Worm (Caenorhabditis elegans) whole organism, L1 larva: ENCODE measurements around the gene ctsa-3.2.

Experiments used
- C16A3.4 ChIP-seq: fragments of 150-350 bp; optimal IDR thresholded peaks from 2 replicates; lab custom pipeline; 2014; ENCODE audit warnings: missing biosample characterization, missing genetic modification characterization
- C34B4.2 ChIP-seq: sonication (generic microtip); optimal IDR thresholded peaks from 2 replicates; lab custom pipeline; 2017; ENCODE audit warnings: mild to moderate bottlenecking, missing genetic modification characterization, missing compliant biosample characterization
- F16B12.6 ChIP-seq: fragments of 150-350 bp; optimal IDR thresholded peaks from 2 replicates; lab custom pipeline; 2014; ENCODE audit warnings: missing biosample characterization, missing genetic modification characterization
- Y116A8C.19 ChIP-seq: sonication (generic microtip); optimal IDR thresholded peaks from 2 replicates; lab custom pipeline; 2016; ENCODE audit warnings: missing compliant biosample characterization, missing genetic modification characterization, borderline replicate concordance
- aha-1 ChIP-seq: fragments of 150-350 bp; optimal IDR thresholded peaks from 2 replicates; lab custom pipeline; 2014; ENCODE audit warnings: missing biosample characterization, missing genetic modification characterization
- ama-1 ChIP-seq: fragments of 150-350 bp; optimal IDR thresholded peaks from 2 replicates; lab custom pipeline; 2014
- blmp-1 ChIP-seq: fragments of 150-350 bp; optimal IDR thresholded peaks from 2 replicates; lab custom pipeline; 2014; ENCODE audit warnings: missing biosample characterization, missing genetic modification characterization
- ceh-8 ChIP-seq: fragments of 200-800 bp; sonication (Bioruptor generic); optimal IDR thresholded peaks from 2 replicates; lab custom pipeline; 2018; ENCODE audit warnings: mild to moderate bottlenecking, missing genetic modification characterization, moderate library complexity, missing compliant biosample characterization
- dsc-1 ChIP-seq: sonication (generic microtip); optimal IDR thresholded peaks from 2 replicates; lab custom pipeline; 2016; ENCODE audit warnings: mild to moderate bottlenecking, missing genetic modification characterization, missing compliant biosample characterization
- efl-1 ChIP-seq, 4 experiments: fragments of 150-350 bp; optimal IDR thresholded peaks in 3 of 4; peaks in 1 of 4; 1 replicate in 1 of 4; 2 replicates in 3 of 4; lab custom pipeline; 2014; ENCODE audit warnings: missing biosample characterization in 2 of 4, missing genetic modification characterization in 2 of 4, missing genetic modification reagents in 2 of 4
- efl-3 ChIP-seq: fragments of 200-800 bp; sonication (Bioruptor generic); optimal IDR thresholded peaks from 2 replicates; lab custom pipeline; 2018; ENCODE audit warnings: mild to moderate bottlenecking, missing genetic modification characterization, missing compliant biosample characterization
- egl-27 ChIP-seq, 2 experiments: fragments of 150-350 bp in 1 of 2; sonication (generic microtip); optimal IDR thresholded peaks; 3 replicates each; lab custom pipeline; 2017 to 2018; ENCODE audit warnings: missing biosample characterization in 2 of 2, missing genetic modification characterization in 2 of 2, missing genetic modification reagents in 2 of 2
- elt-3 ChIP-seq, 6 experiments: fragments of 150-350 bp in 1 of 6; sonication (generic microtip); optimal IDR thresholded peaks; 2 replicates each; lab custom pipeline; 2017 to 2018; ENCODE audit warnings: missing biosample characterization in 6 of 6, missing genetic modification characterization in 6 of 6, inconsistent platforms in 1 of 6
- fos-1 ChIP-seq: fragments of 150-350 bp; optimal IDR thresholded peaks from 2 replicates; lab custom pipeline; 2014; ENCODE audit warnings: missing biosample characterization, missing genetic modification characterization
- grh-1 ChIP-seq: fragments of 200-800 bp; sonication (Bioruptor generic); IDR thresholded peaks from 2 replicates; pipeline ENCODE4 v1.3.6; 2022; ENCODE audit warnings: missing genetic modification reagents, missing genetic modification characterization, missing compliant biosample characterization
- jun-1 ChIP-seq: fragments of 150-350 bp; optimal IDR thresholded peaks from 2 replicates; lab custom pipeline; 2014; ENCODE audit warnings: missing biosample characterization, missing genetic modification reagents, missing genetic modification characterization
- lin-15B ChIP-seq: fragments of 150-350 bp; sonication (generic microtip); optimal IDR thresholded peaks from 3 replicates; lab custom pipeline; 2014; ENCODE audit warnings: missing biosample characterization, missing genetic modification characterization
- mef-2 ChIP-seq: fragments of 150-350 bp; optimal IDR thresholded peaks from 2 replicates; lab custom pipeline; 2014; ENCODE audit warnings: missing biosample characterization, missing genetic modification characterization
- mep-1 ChIP-seq: fragments of 150-350 bp; optimal IDR thresholded peaks from 2 replicates; lab custom pipeline; 2014; ENCODE audit warnings: missing biosample characterization, missing genetic modification characterization
- nhr-11 ChIP-seq: fragments of 150-350 bp; optimal IDR thresholded peaks from 2 replicates; lab custom pipeline; 2014; ENCODE audit warnings: missing biosample characterization, missing genetic modification characterization
- nhr-20 ChIP-seq: sonication (generic microtip); optimal IDR thresholded peaks from 2 replicates; lab custom pipeline; 2016; ENCODE audit warnings: mild to moderate bottlenecking, missing genetic modification characterization, missing compliant biosample characterization
- nhr-47 ChIP-seq: sonication (generic microtip); optimal IDR thresholded peaks from 2 replicates; lab custom pipeline; 2016; ENCODE audit warnings: mild to moderate bottlenecking, missing genetic modification characterization, moderate library complexity, missing compliant biosample characterization
- nhr-76 ChIP-seq: sonication (generic microtip); optimal IDR thresholded peaks from 2 replicates; lab custom pipeline; 2017; ENCODE audit warnings: missing biosample characterization, missing genetic modification characterization
- nhr-84 ChIP-seq: sonication (generic microtip); optimal IDR thresholded peaks from 2 replicates; lab custom pipeline; 2017; ENCODE audit warnings: missing biosample characterization, missing genetic modification characterization
- nhr-85 ChIP-seq: sonication (generic microtip); peaks from one replicate; lab custom pipeline; 2016; ENCODE audit warnings: missing genetic modification characterization, inconsistent platforms, missing compliant biosample characterization
- pag-3 ChIP-seq: sonication (generic microtip); optimal IDR thresholded peaks from 2 replicates; lab custom pipeline; 2017; ENCODE audit warnings: missing genetic modification characterization, mild to moderate bottlenecking, missing compliant biosample characterization, antibody characterized with exemption, borderline replicate concordance; ENCODE audit not compliant: insufficient read depth
- pax-3 ChIP-seq: fragments of 200-800 bp; sonication (Bioruptor generic); optimal IDR thresholded peaks from 2 replicates; lab custom pipeline; 2018; ENCODE audit warnings: mild to moderate bottlenecking, missing genetic modification characterization, moderate library complexity, missing compliant biosample characterization
- pqm-1 ChIP-seq: sonication (generic microtip); optimal IDR thresholded peaks from 3 replicates; lab custom pipeline; 2017; ENCODE audit warnings: missing biosample characterization, missing genetic modification characterization
- rnt-1 ChIP-seq: sonication (generic microtip); optimal IDR thresholded peaks from 2 replicates; lab custom pipeline; 2016; ENCODE audit warnings: mild to moderate bottlenecking, missing genetic modification characterization, moderate library complexity, missing compliant biosample characterization
- snu-23 ChIP-seq: sonication (generic microtip); optimal IDR thresholded peaks from 2 replicates; lab custom pipeline; 2016; ENCODE audit warnings: missing genetic modification characterization, missing compliant biosample characterization
- sox-4 ChIP-seq: sonication (generic microtip); optimal IDR thresholded peaks from 2 replicates; lab custom pipeline; 2016; ENCODE audit warnings: missing genetic modification characterization, missing compliant biosample characterization
- sptf-1 ChIP-seq: fragments of 150-350 bp; optimal IDR thresholded peaks from 2 replicates; lab custom pipeline; 2014; ENCODE audit warnings: missing biosample characterization, missing genetic modification characterization
- sup-37 ChIP-seq: fragments of 200-800 bp; sonication (Bioruptor generic); optimal IDR thresholded peaks from 2 replicates; lab custom pipeline; 2018; ENCODE audit warnings: mild to moderate bottlenecking, missing genetic modification characterization, missing compliant biosample characterization
- swsn-7 ChIP-seq: sonication (generic microtip); optimal IDR thresholded peaks from 2 replicates; lab custom pipeline; 2016; ENCODE audit warnings: missing genetic modification characterization, missing compliant biosample characterization
- unc-130 ChIP-seq: fragments of 150-350 bp; optimal IDR thresholded peaks from 2 replicates; lab custom pipeline; 2017; ENCODE audit warnings: missing biosample characterization, missing genetic modification characterization, inconsistent platforms
- unc-62 ChIP-seq: fragments of 150-350 bp; optimal IDR thresholded peaks from 2 replicates; lab custom pipeline; 2014; ENCODE audit warnings: missing biosample characterization, missing genetic modification reagents, missing genetic modification characterization
- zip-4 ChIP-seq: fragments of 200-800 bp; sonication (Bioruptor generic); optimal IDR thresholded peaks from 2 replicates; lab custom pipeline; 2018; ENCODE audit warnings: mild to moderate bottlenecking, missing genetic modification characterization, moderate library complexity, missing compliant biosample characterization
- ztf-11 ChIP-seq, 2 experiments: sonication (generic microtip); optimal IDR thresholded peaks; 2 replicates each; lab custom pipeline; 2016 to 2017; ENCODE audit warnings: missing genetic modification characterization in 2 of 2, missing biosample characterization in 1 of 2, missing compliant biosample characterization in 1 of 2

The ctsa-3.2 gene

DNA sequence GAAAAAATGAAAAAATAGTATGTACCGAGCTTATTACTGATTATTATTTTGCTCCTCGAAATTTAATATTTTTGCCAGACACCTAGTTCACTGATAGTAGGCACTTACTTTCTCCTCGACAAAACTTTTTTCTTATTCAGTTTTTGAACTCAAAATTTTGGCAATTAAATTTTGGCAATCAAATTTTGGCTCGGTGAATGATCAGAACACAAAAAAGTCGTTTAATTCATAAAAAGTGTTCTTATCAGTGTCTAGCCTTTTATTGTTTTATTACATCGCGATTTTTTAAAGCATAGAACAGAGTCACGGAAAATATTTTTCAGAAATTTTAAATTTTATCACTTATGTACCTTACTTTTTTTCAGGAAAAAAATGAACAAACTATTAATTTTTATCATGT is 20.2 kb downstream of the ctsa-3.2 start:
- TF ChIP-seq C34B4.2 = no peak
- TF ChIP-seq snu-23 = no peak
- no peak for TF ChIP-seq unc-62 (GFP tag; lab: Kevin White, UChicago)

- TF ChIP-seq fos-1 (no peak), ceh-8 (GFP tag; lab: Kevin White, UChicago) (no peak), C16A3.4 (tag; lab: Kevin White, UChicago) (no peak), Y116A8C.19 (tag; lab: Kevin White, UChicago) (no peak), jun-1 (no peak), snu-23 (no peak), pqm-1 (tag; lab: Kevin White, UChicago) (no peak), zip-4 (no peak), unc-62 (GFP tag; lab: Kevin White, UChicago) (no peak), unc-130 (tag; lab: Kevin White, UChicago) (no peak), nhr-85 (tag; lab: Kevin White, UChicago) (no peak), lin-15B (tag; lab: Kevin White, UChicago) (no peak), mep-1 (no peak), sptf-1 (no peak), nhr-84 (tag; lab: Kevin White, UChicago) (no peak)
Measured at ce11 chrII:9898744-9899143, 23.8 kb downstream of the ctsa-3.2 start.

DNA sequence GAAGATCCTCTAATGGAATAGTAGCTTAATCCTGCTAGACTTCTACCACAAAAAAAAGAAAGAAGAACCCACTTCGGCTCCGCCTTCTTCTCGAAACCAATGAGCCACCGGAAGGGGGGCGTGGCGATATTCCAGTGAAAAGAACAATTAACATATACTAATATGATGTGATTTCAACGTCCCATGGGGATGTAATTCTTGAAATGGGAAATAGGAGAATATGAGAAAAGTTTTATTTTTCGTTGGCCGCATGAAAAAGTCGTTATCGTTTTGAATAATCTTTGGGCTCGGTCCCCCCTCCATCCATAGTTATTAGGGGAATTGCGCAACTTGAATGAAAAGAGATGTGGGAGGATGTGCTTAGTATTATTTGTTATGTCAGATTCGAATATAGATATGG is 25.3 kb downstream of the ctsa-3.2 start, which contains the start of gene unc-4:
Gene unc-4, minus strand, starts transcription at position 101 of the 400 bp plus-strand sequence.
- TF ChIP-seq grh-1 (no peak), aha-1 (tag; lab: Kevin White, UChicago) (no peak), swsn-7 (tag; lab: Kevin White, UChicago) (no peak), ama-1 (lab: Kevin White, UChicago) (no peak), fos-1 (no peak), nhr-76 (tag; lab: Kevin White, UChicago) (no peak), sox-4 (tag; lab: Kevin White, UChicago) (no peak), blmp-1 (tag; lab: Kevin White, UChicago) (no peak), ztf-11 (tag; optimal IDR thresholded peaks at IDR 0.05; lab: Kevin White, UChicago) (no peak), mep-1 (no peak), nhr-11 (no peak)

DNA sequence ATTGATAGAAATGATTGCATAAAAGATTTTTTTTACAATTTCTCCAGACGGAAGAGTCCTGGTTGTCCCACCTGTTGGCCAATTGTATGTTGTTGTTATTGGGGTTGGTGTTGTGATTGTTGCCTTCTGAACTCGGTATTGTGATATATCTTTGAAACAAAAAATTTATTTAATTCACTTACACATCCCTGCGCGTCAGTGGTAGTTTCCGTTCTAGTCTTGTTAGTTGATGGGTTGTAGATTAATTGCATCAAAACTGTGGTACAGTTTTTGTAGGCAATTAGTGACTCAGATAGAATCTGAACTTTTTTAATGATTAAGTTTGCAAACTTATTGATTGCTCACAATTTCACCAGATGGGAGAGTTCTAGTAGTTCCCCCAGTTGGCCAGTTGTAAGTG is 29.5 kb downstream of the ctsa-3.2 start:
- TF ChIP-seq nhr-47 (tag; lab: Kevin White, UChicago) = no peak
- no peak for TF ChIP-seq efl-1 (optimal IDR thresholded peaks at IDR 0.05; lab: Kevin White, UChicago)
- peak in 1 of 2 experiments; percentile 62 for TF ChIP-seq efl-1 (GFP tag; optimal IDR thresholded peaks at IDR 0.05 in 1 of 2; lab: Kevin White, UChicago)
- no peak for TF ChIP-seq nhr-20 (tag; lab: Kevin White, UChicago)
- no peak for TF ChIP-seq blmp-1 (tag; lab: Kevin White, UChicago)
- TF ChIP-seq rnt-1 (tag; lab: Kevin White, UChicago) = no peak
- TF ChIP-seq pag-3 (tag; lab: Kevin White, UChicago) = no peak
- no peak for TF ChIP-seq ama-1 (lab: Kevin White, UChicago)
- no peak for TF ChIP-seq elt-3 (tag; optimal IDR thresholded peaks at IDR 0.05; lab: Kevin White, UChicago)

DNA sequence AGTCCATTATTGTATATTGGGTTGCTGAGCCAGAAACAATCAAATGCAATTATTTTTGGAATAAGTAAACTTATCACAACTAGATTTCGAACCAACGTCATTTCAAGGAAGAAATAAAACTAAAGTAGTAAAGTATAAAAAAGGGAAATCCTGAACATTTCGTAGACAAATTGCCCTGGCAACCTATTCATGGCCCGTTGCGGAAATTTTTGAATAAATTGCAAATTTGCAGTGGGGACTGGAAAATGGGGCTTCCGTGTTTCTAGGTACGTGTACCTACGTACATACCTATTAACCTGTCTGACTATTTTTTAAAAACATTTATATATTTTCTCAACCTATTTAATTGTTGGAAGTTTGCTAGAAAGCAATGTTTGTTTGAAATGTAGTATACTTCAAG is 40.0 kb downstream of the ctsa-3.2 start, which contains the start of gene F26C11.3:
Gene F26C11.3, minus strand, starts transcription at position 101 of the 400 bp plus-strand sequence.
- no peak for TF ChIP-seq blmp-1 (tag; lab: Kevin White, UChicago)
- no peak for TF ChIP-seq F16B12.6 (tag; lab: Kevin White, UChicago)
- TF ChIP-seq efl-1 (optimal IDR thresholded peaks at IDR 0.05; lab: Kevin White, UChicago) = no peak
- no peak for TF ChIP-seq efl-1 (GFP tag; optimal IDR thresholded peaks at IDR 0.05 in 1 of 2; lab: Kevin White, UChicago)
- TF ChIP-seq pax-3 (tag; lab: Kevin White, UChicago) = no peak
- no peak for TF ChIP-seq mef-2 (tag; lab: Kevin White, UChicago)
- no peak for TF ChIP-seq rnt-1 (tag; lab: Kevin White, UChicago)
- TF ChIP-seq egl-27 (tag; optimal IDR thresholded peaks at IDR 0.05; lab: Kevin White, UChicago) = no peak
- no peak for TF ChIP-seq unc-62 (GFP tag; lab: Kevin White, UChicago)
- no peak for TF ChIP-seq sup-37 (GFP tag; lab: Kevin White, UChicago)
- TF ChIP-seq efl-3 (GFP tag; lab: Kevin White, UChicago) = no peak
- no peak for TF ChIP-seq jun-1
- TF ChIP-seq dsc-1 (tag; lab: Kevin White, UChicago) = no peak
